Worm (Caenorhabditis elegans) whole organism, L4/young adult: ENCODE measurements around the gene sre-14.
A peak's percentile ranks its signal among the peaks of the same experiment; 100 is the strongest.

Source experiments
- W03F9.2 ChIP-seq: fragments of 150-350 bp; optimal IDR thresholded peaks from 2 replicates; lab custom pipeline; 2014; ENCODE audit warnings: missing biosample characterization, missing genetic modification characterization
- him-1 ChIP-seq: sonication (generic microtip); optimal IDR thresholded peaks from 2 replicates; lab custom pipeline; 2016; ENCODE audit warnings: missing genotype, missing genetic modification reagents, missing genetic modification characterization, missing compliant biosample characterization

ce11 chrIV:12268272-12269045, 7.2 kb upstream of the sre-14 start, which contains the start of the genes ppm-1.H and rpl-34:
- TF ChIP-seq W03F9.2 (tag; lab: Kevin White, UChicago) (peak; percentile 61), him-1 (tag; lab: Kevin White, UChicago) (no peak)
